Fruit fly (Drosophila melanogaster) whole organism, pupa: ENCODE data around the gene alphaTub84D.

Experiments
- CG14655 ChIP-seq: fragments of 200-800 bp; sonication (Bioruptor generic); optimal IDR thresholded peaks from 3 replicates; lab custom pipeline; 2017; ENCODE audit warnings: mild to moderate bottlenecking, missing biosample characterization, missing genetic modification reagents, missing genetic modification characterization
- CG15710 ChIP-seq: fragments of 200-800 bp; sonication (Bioruptor generic); optimal IDR thresholded peaks from 2 replicates; lab custom pipeline; 2018; ENCODE audit warnings: missing biosample characterization, mild to moderate bottlenecking, missing genetic modification characterization, moderate library complexity
- CG17806 ChIP-seq: fragments of 200-800 bp; sonication (Bioruptor generic); optimal IDR thresholded peaks from 2 replicates; lab custom pipeline; 2018; ENCODE audit warnings: missing biosample characterization, mild to moderate bottlenecking, missing genetic modification characterization, moderate library complexity
- CG32121 ChIP-seq: fragments of 200-800 bp; sonication (Bioruptor generic); IDR thresholded peaks from 2 replicates; pipeline ENCODE4 v1.3.6; 2022; ENCODE audit warnings: missing biosample characterization, missing genetic modification characterization
- CG34367 ChIP-seq: fragments of 200-800 bp; sonication (Bioruptor generic); optimal IDR thresholded peaks from 2 replicates; lab custom pipeline; 2018; ENCODE audit warnings: missing biosample characterization, mild to moderate bottlenecking, missing genetic modification characterization
- CG8301 ChIP-seq: fragments of 200-800 bp; sonication (Bioruptor generic); optimal IDR thresholded peaks from 2 replicates; lab custom pipeline; 2018; ENCODE audit warnings: missing biosample characterization, mild to moderate bottlenecking, missing genetic modification characterization
- D1 ChIP-seq: fragments of 200-800 bp; sonication (Bioruptor generic); optimal IDR thresholded peaks from 2 replicates; lab custom pipeline; 2018; ENCODE audit warnings: missing biosample characterization, mild to moderate bottlenecking, missing genetic modification characterization, moderate library complexity
- EcR ChIP-seq: fragments of 200-800 bp; sonication (Bioruptor generic); optimal IDR thresholded peaks from 3 replicates; lab custom pipeline; 2019; ENCODE audit warnings: missing biosample characterization, missing genetic modification characterization, mild to moderate bottlenecking, moderate library complexity, missing genetic modification reagents
- Ets98B ChIP-seq: fragments of 200-800 bp; sonication (Bioruptor generic); IDR thresholded peaks from 2 replicates; pipeline ENCODE4 v1.3.6; 2022; ENCODE audit warnings: missing biosample characterization, missing genetic modification characterization
- Pif1A ChIP-seq: fragments of 200-800 bp; sonication (Bioruptor generic); optimal IDR thresholded peaks from 3 replicates; lab custom pipeline; 2016; ENCODE audit warnings: missing biosample characterization, missing genetic modification characterization
- Snoo ChIP-seq: fragments of 200-800 bp; sonication (Bioruptor generic); optimal IDR thresholded peaks from 3 replicates; lab custom pipeline; 2017; ENCODE audit warnings: missing biosample characterization, mild to moderate bottlenecking, missing genetic modification characterization, inconsistent platforms
- rn ChIP-seq: fragments of 200-800 bp; sonication (Bioruptor generic); IDR thresholded peaks from 2 replicates; pipeline ENCODE4 v1.3.6; 2022; ENCODE audit warnings: missing biosample characterization, missing genetic modification characterization

dm6 chr3R:7523594-7523993, 7.0 kb upstream of the alphaTub84D start, which contains the start of gene alpha-Est7:
- TF ChIP-seq Snoo (tag; lab: Kevin White, UChicago) (no peak), Pif1A (no peak), CG8301 (tag; lab: Kevin White, UChicago) (no peak), CG15710 (no peak), rn (no peak), D1 (no peak), CG14655 (GFP tag; lab: Kevin White, UChicago) (no peak), Ets98B (GFP tag; lab: Robert Waterston, UW) (no peak), EcR (no peak), CG32121 (GFP tag; lab: Robert Waterston, UW) (no peak), CG17806 (tag; lab: Kevin White, UChicago) (no peak), CG34367 (tag; lab: Kevin White, UChicago) (no peak)
